Fruit fly (Drosophila melanogaster) whole organism, embryonic: ENCODE measurements around the gene CG5214.
A peak's percentile ranks its signal among the peaks of the same experiment; 100 is the strongest.

Experiments
- Adf1 ChIP-seq: fragments of 200-800 bp; sonication (Bioruptor generic); IDR thresholded peaks from 2 replicates; pipeline ENCODE4 v1.3.6; 2022; ENCODE audit warnings: missing biosample characterization, missing genetic modification characterization
- CG10366 ChIP-seq: fragments of 200-800 bp; sonication (Bioruptor generic); IDR thresholded peaks from 2 replicates; pipeline ENCODE4 v1.3.6; 2022; ENCODE audit warnings: missing biosample characterization, missing genetic modification characterization
- CG10462 ChIP-seq: fragments of 200-800 bp; sonication (Bioruptor generic); optimal IDR thresholded peaks from 2 replicates; lab custom pipeline; 2016; ENCODE audit warnings: missing biosample characterization, missing genetic modification characterization
- CG11560 ChIP-seq: fragments of 200-800 bp; sonication (Bioruptor generic); IDR thresholded peaks from 3 replicates; pipeline ENCODE4 v1.3.6; 2022; ENCODE audit warnings: missing biosample characterization, missing genetic modification characterization
- CG12236 ChIP-seq: fragments of 200-800 bp; sonication (Bioruptor generic); optimal IDR thresholded peaks from 2 replicates; lab custom pipeline; 2016; ENCODE audit warnings: missing biosample characterization, missing genetic modification characterization
- CG12391 ChIP-seq: fragments of 200-800 bp; sonication (Bioruptor generic); optimal IDR thresholded peaks from 3 replicates; lab custom pipeline; 2018; ENCODE audit warnings: missing biosample characterization, mild to moderate bottlenecking, missing genetic modification characterization, moderate library complexity
- CG14441 ChIP-seq: fragments of 200-800 bp; sonication (Bioruptor generic); IDR thresholded peaks from 2 replicates; pipeline ENCODE4 v1.3.6; 2022; ENCODE audit warnings: missing biosample characterization, missing genetic modification characterization
- CG14710 ChIP-seq: fragments of 200-800 bp; sonication (Bioruptor generic); optimal IDR thresholded peaks from 3 replicates; lab custom pipeline; 2019; ENCODE audit warnings: missing biosample characterization, mild to moderate bottlenecking, missing genetic modification characterization, moderate library complexity
- CG14860 ChIP-seq: fragments of 200-800 bp; sonication (Bioruptor generic); IDR thresholded peaks from 3 replicates; pipeline ENCODE4 v1.3.6; 2022; ENCODE audit warnings: missing biosample characterization, missing genetic modification characterization; ENCODE audit not compliant: partially characterized antibody
- CG1647 ChIP-seq: fragments of 200-800 bp; sonication (Bioruptor generic); optimal IDR thresholded peaks from 3 replicates; lab custom pipeline; 2016; ENCODE audit warnings: missing biosample characterization, missing genetic modification characterization
- CG17359 ChIP-seq: fragments of 200-800 bp; sonication (Bioruptor generic); optimal IDR thresholded peaks from 3 replicates; lab custom pipeline; 2018; ENCODE audit warnings: missing biosample characterization, mild to moderate bottlenecking, missing genetic modification characterization, moderate library complexity
- CG17829 ChIP-seq: fragments of 200-800 bp; optimal IDR thresholded peaks from 2 replicates; lab custom pipeline; 2019; ENCODE audit warnings: missing biosample characterization, mild to moderate bottlenecking, missing genetic modification characterization, moderate library complexity
- CG18619 ChIP-seq: fragments of 200-800 bp; sonication (Bioruptor generic); optimal IDR thresholded peaks from 3 replicates; lab custom pipeline; 2017; ENCODE audit warnings: missing biosample characterization, mild to moderate bottlenecking, missing genetic modification characterization
- CG2120 ChIP-seq: fragments of 200-800 bp; sonication (Bioruptor generic); optimal IDR thresholded peaks from 3 replicates; lab custom pipeline; 2016; ENCODE audit warnings: missing biosample characterization, missing genetic modification characterization
- CG2889 ChIP-seq: fragments of 200-800 bp; sonication (Bioruptor generic); IDR thresholded peaks from 3 replicates; pipeline ENCODE4 v1.3.6; 2022; ENCODE audit warnings: missing biosample characterization, missing genetic modification characterization
- CG5180 ChIP-seq: fragments of 200-800 bp; sonication (Bioruptor generic); optimal IDR thresholded peaks from 3 replicates; lab custom pipeline; 2017; ENCODE audit warnings: missing biosample characterization, missing genetic modification characterization, mild to moderate bottlenecking, moderate library complexity, missing genetic modification reagents
- CG6254 ChIP-seq: fragments of 200-800 bp; sonication (Bioruptor generic); optimal IDR thresholded peaks from 3 replicates; lab custom pipeline; 2017; ENCODE audit warnings: mild to moderate bottlenecking, missing biosample characterization, missing genetic modification reagents, missing genetic modification characterization
- CG6683 ChIP-seq: fragments of 200-800 bp; sonication (Bioruptor generic); optimal IDR thresholded peaks from 2 replicates; lab custom pipeline; 2017; ENCODE audit warnings: missing biosample characterization, mild to moderate bottlenecking, missing genetic modification characterization, missing genetic modification reagents
- CG8281 ChIP-seq: fragments of 200-800 bp; sonication (Bioruptor generic); optimal IDR thresholded peaks from 2 replicates; lab custom pipeline; 2018; ENCODE audit warnings: missing biosample characterization, mild to moderate bottlenecking, missing genetic modification characterization, moderate library complexity
- CG8388 ChIP-seq: fragments of 200-800 bp; sonication (Bioruptor generic); optimal IDR thresholded peaks from 2 replicates; lab custom pipeline; 2019; ENCODE audit warnings: missing biosample characterization, mild to moderate bottlenecking, missing genetic modification characterization, moderate library complexity
- CG8478 ChIP-seq: fragments of >200 bp; optimal IDR thresholded peaks from 2 replicates; lab custom pipeline; 2018
- CG8924 ChIP-seq: fragments of 200-800 bp; optimal IDR thresholded peaks from 3 replicates; lab custom pipeline; 2019; ENCODE audit warnings: missing biosample characterization, mild to moderate bottlenecking, missing genetic modification characterization, moderate library complexity
- CkIIα-i1 ChIP-seq: fragments of 200-800 bp; sonication (Bioruptor generic); IDR thresholded peaks from 2 replicates; pipeline ENCODE4 v1.3.6; 2022; ENCODE audit warnings: missing biosample characterization, missing genetic modification characterization
- D19B ChIP-seq: fragments of 200-800 bp; sonication (Bioruptor generic); optimal IDR thresholded peaks from 2 replicates; lab custom pipeline; 2017; ENCODE audit warnings: missing biosample characterization, mild to moderate bottlenecking, missing genetic modification characterization
- HHEX ChIP-seq: fragments of 200-800 bp; sonication (Bioruptor generic); optimal IDR thresholded peaks from 3 replicates; lab custom pipeline; 2017; ENCODE audit warnings: missing biosample characterization, mild to moderate bottlenecking, missing genetic modification characterization, missing genetic modification reagents
- Hand ChIP-seq: fragments of 200-800 bp; sonication (Bioruptor generic); optimal IDR thresholded peaks from 2 replicates; lab custom pipeline; 2017; ENCODE audit warnings: mild to moderate bottlenecking, missing biosample characterization, missing genetic modification reagents, missing genetic modification characterization
- Lim3 ChIP-seq: fragments of 200-800 bp; sonication (Bioruptor generic); IDR thresholded peaks from 2 replicates; pipeline ENCODE4 v1.3.6; 2022; ENCODE audit warnings: missing biosample characterization, missing genetic modification characterization
- NFAT ChIP-seq: fragments of 200-800 bp; sonication (Bioruptor generic); IDR thresholded peaks from 2 replicates; pipeline ENCODE4 v1.3.6; 2022; ENCODE audit warnings: missing biosample characterization, missing genetic modification characterization
- Ravus ChIP-seq: fragments of 200-800 bp; sonication (Bioruptor generic); IDR thresholded peaks from 2 replicates; pipeline ENCODE4 v1.3.6; 2022; ENCODE audit warnings: missing biosample characterization, missing genetic modification characterization
- Rfx ChIP-seq: fragments of 200-800 bp; sonication (Bioruptor generic); IDR thresholded peaks from 2 replicates; pipeline ENCODE4 v1.3.6; 2022; ENCODE audit warnings: missing biosample characterization, missing genetic modification characterization
- Trl ChIP-seq, 3 experiments: fragments of >200 bp in 2 of 3; fragments of 200-800 bp in 1 of 3; sonication (Bioruptor generic) in 1 of 3; optimal IDR thresholded peaks; 2 replicates in 1 of 3; 3 replicates in 2 of 3; lab custom pipeline; 2016 to 2017; ENCODE audit warnings: missing biosample characterization in 1 of 3, missing genetic modification characterization in 1 of 3
- al ChIP-seq: fragments of 200-800 bp; sonication (Bioruptor generic); IDR thresholded peaks from 2 replicates; pipeline ENCODE4 v1.3.6; 2022; ENCODE audit warnings: missing biosample characterization, missing genetic modification characterization
- cato ChIP-seq: fragments of 200-800 bp; sonication (Bioruptor generic); optimal IDR thresholded peaks from 2 replicates; lab custom pipeline; 2016; ENCODE audit warnings: missing biosample characterization, missing genetic modification characterization, borderline replicate concordance
- dysf ChIP-seq: fragments of 200-800 bp; sonication (Bioruptor generic); IDR thresholded peaks from 3 replicates; pipeline ENCODE4 v1.3.6; 2022; ENCODE audit warnings: missing biosample characterization, missing genetic modification characterization
- eyg ChIP-seq: fragments of 200-800 bp; sonication (Bioruptor generic); optimal IDR thresholded peaks from 3 replicates; lab custom pipeline; 2016; ENCODE audit warnings: missing biosample characterization, missing genetic modification characterization
- fu2 ChIP-seq: fragments of 200-800 bp; sonication (Bioruptor generic); optimal IDR thresholded peaks from 2 replicates; lab custom pipeline; 2016; ENCODE audit warnings: missing biosample characterization, missing genetic modification characterization
- jing ChIP-seq: fragments of 200-800 bp; sonication (Bioruptor generic); optimal IDR thresholded peaks from 2 replicates; lab custom pipeline; 2018; ENCODE audit warnings: missing biosample characterization, mild to moderate bottlenecking, missing genetic modification characterization
- klu ChIP-seq: fragments of 200-800 bp; sonication (Bioruptor generic); IDR thresholded peaks from 2 replicates; pipeline ENCODE4 v1.3.6; 2022; ENCODE audit warnings: missing biosample characterization, missing genetic modification characterization
- lab ChIP-seq: fragments of 200-800 bp; sonication (Bioruptor generic); optimal IDR thresholded peaks from 3 replicates; lab custom pipeline; 2017; ENCODE audit warnings: missing biosample characterization, missing genetic modification characterization, mild to moderate bottlenecking, moderate library complexity, missing genetic modification reagents
- lbe ChIP-seq: fragments of 200-800 bp; sonication (Bioruptor generic); optimal IDR thresholded peaks from 2 replicates; lab custom pipeline; 2016; ENCODE audit warnings: missing biosample characterization, mild to moderate bottlenecking, missing genetic modification characterization
- lilli ChIP-seq: fragments of 200-800 bp; sonication (Bioruptor generic); optimal IDR thresholded peaks from 3 replicates; lab custom pipeline; 2016; ENCODE audit warnings: missing biosample characterization, missing genetic modification characterization
- nau ChIP-seq: fragments of 200-800 bp; sonication (Bioruptor generic); optimal IDR thresholded peaks from 3 replicates; lab custom pipeline; 2017; ENCODE audit warnings: missing biosample characterization, mild to moderate bottlenecking, missing genetic modification characterization, missing genetic modification reagents
- oc ChIP-seq: fragments of 200-800 bp; sonication (Bioruptor generic); optimal IDR thresholded peaks from 2 replicates; lab custom pipeline; 2018; ENCODE audit warnings: missing biosample characterization, mild to moderate bottlenecking, missing genetic modification characterization, moderate library complexity
- phol ChIP-seq: fragments of 200-800 bp; sonication (Bioruptor generic); optimal IDR thresholded peaks from 3 replicates; lab custom pipeline; 2018; ENCODE audit warnings: missing biosample characterization, mild to moderate bottlenecking, missing genetic modification characterization, moderate library complexity
- run ChIP-seq: fragments of 200-800 bp; sonication (Bioruptor generic); optimal IDR thresholded peaks from 3 replicates; lab custom pipeline; 2018; ENCODE audit warnings: missing biosample characterization, mild to moderate bottlenecking, missing genetic modification characterization
- ssp ChIP-seq: fragments of 200-800 bp; sonication (Bioruptor generic); IDR thresholded peaks from 2 replicates; pipeline ENCODE4 v1.3.6; 2022; ENCODE audit warnings: missing biosample characterization, missing genetic modification characterization
- tin ChIP-seq: fragments of 200-800 bp; sonication (Bioruptor generic); optimal IDR thresholded peaks from 3 replicates; lab custom pipeline; 2016; ENCODE audit warnings: missing biosample characterization, missing genetic modification characterization
- twi ChIP-seq: fragments of 200-800 bp; optimal IDR thresholded peaks from 2 replicates; lab custom pipeline; 2019; ENCODE audit warnings: missing biosample characterization, mild to moderate bottlenecking, missing genetic modification characterization, moderate library complexity
- vnd ChIP-seq: fragments of 200-800 bp; sonication (Bioruptor generic); IDR thresholded peaks from 3 replicates; pipeline ENCODE4 v1.3.6; 2022; ENCODE audit warnings: missing biosample characterization, missing genetic modification characterization; ENCODE audit not compliant: partially characterized antibody
- zen ChIP-seq: fragments of 200-800 bp; sonication (Bioruptor generic); optimal IDR thresholded peaks from 3 replicates; lab custom pipeline; 2018; ENCODE audit warnings: missing biosample characterization, mild to moderate bottlenecking, missing genetic modification characterization, moderate library complexity

The CG5214 gene

DNA sequence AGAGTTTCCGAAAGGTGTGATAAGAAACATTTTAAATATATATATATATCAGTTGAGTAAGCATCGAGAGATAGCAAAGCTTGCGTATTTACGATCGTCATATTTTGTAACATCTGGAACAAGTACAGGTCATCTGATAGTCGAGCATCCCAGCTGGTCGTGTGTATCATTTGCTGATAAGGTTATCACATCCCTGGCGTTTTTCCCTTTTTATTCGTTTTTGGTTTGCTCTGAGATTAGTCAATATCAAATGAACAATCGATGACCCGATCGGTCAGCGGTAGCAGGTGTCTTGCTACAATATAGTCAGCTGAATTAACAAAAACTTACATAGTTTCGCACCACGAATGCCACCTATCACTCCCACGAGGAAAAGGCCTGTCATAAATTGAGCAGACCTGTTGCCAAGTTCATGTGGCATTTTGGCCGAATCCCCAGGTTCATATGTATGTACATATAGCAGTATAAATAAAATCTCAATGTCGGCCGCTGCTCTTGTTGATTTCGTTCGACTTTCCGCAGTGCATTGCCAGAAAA lies 43.1 kb upstream of the CG5214 start (continued):
- no peak for TF ChIP-seq CG6254 (GFP tag; lab: Kevin White, UChicago)
- no peak for TF ChIP-seq CG8478 (lab: Kevin White, UChicago)
- TF ChIP-seq Ravus (GFP tag; lab: Robert Waterston, UW), result no peak
- TF ChIP-seq twi (tag; lab: Kevin White, UChicago), result no peak
- peak; percentile 16 for TF ChIP-seq nau (GFP tag; lab: Kevin White, UChicago)
- TF ChIP-seq Rfx (GFP tag; lab: Robert Waterston, UW), result peak; percentile 75
- no peak for TF ChIP-seq eyg (GFP tag; lab: Kevin White, UChicago)
- peak; percentile 81 for TF ChIP-seq lbe (GFP tag; lab: Kevin White, UChicago)
- peak; percentile 73 for TF ChIP-seq dysf
- TF ChIP-seq CG18619, result peak; percentile 56
- no peak for TF ChIP-seq CG2889 (GFP tag; lab: Robert Waterston, UW)
- TF ChIP-seq tin (GFP tag; lab: Kevin White, UChicago), result peak; percentile 5
- TF ChIP-seq CG10366 (GFP tag; lab: Robert Waterston, UW), result peak; percentile 67
- peak; percentile 53 for TF ChIP-seq phol (tag; lab: Kevin White, UChicago)
- TF ChIP-seq vnd (GFP tag; lab: Robert Waterston, UW), result no peak
- no peak for TF ChIP-seq jing (GFP tag; lab: Kevin White, UChicago)
- no peak for TF ChIP-seq CkIIα-i1 (GFP tag; lab: Robert Waterston, UW)
- peak; percentile 81 for TF ChIP-seq lab (GFP tag; lab: Kevin White, UChicago)
- TF ChIP-seq CG14860 (GFP tag; lab: Robert Waterston, UW), result no peak
- peak; percentile 55 for TF ChIP-seq CG17359
- peak; percentile 60 for TF ChIP-seq CG12391 (tag; lab: Kevin White, UChicago)
- peak; percentile 2 for TF ChIP-seq CG8281 (tag; lab: Kevin White, UChicago)
- no peak for TF ChIP-seq CG6683 (GFP tag; lab: Kevin White, UChicago)
- no peak for TF ChIP-seq CG5180 (GFP tag; lab: Kevin White, UChicago)
- TF ChIP-seq CG14710 (tag; lab: Kevin White, UChicago), result no peak
- TF ChIP-seq al (GFP tag; lab: Robert Waterston, UW), result peak; percentile 64; the same call in 1 of the 2 replicates
- peak; percentile 19 for TF ChIP-seq oc (tag; lab: Kevin White, UChicago)
- TF ChIP-seq klu (GFP tag; lab: Robert Waterston, UW), result no peak
- TF ChIP-seq fu2, result no peak
- TF ChIP-seq Trl (optimal IDR thresholded peaks at IDR 0.05; lab: Kevin White, UChicago), result no peak
- no peak for TF ChIP-seq Trl (GFP tag; optimal IDR thresholded peaks at IDR 0.05; lab: Kevin White, UChicago)
- no peak for TF ChIP-seq Lim3 (GFP tag; lab: Robert Waterston, UW)
- TF ChIP-seq CG14441 (GFP tag; lab: Robert Waterston, UW), result peak; percentile 75
- TF ChIP-seq CG8924 (tag; lab: Kevin White, UChicago), result peak; percentile 58
- TF ChIP-seq CG12236 (GFP tag; lab: Kevin White, UChicago), result no peak
- no peak for TF ChIP-seq NFAT (GFP tag; lab: Robert Waterston, UW)
- peak; percentile 34; the same call in 1 of the 2 replicates for TF ChIP-seq Adf1 (GFP tag; lab: Robert Waterston, UW)
- no peak for TF ChIP-seq CG10462 (GFP tag; lab: Kevin White, UChicago)
- peak; percentile 100 for TF ChIP-seq D19B (GFP tag; lab: Kevin White, UChicago)
- TF ChIP-seq HHEX (GFP tag; lab: Kevin White, UChicago), result peak; percentile 62
- no peak for TF ChIP-seq CG11560 (tag; lab: Robert Waterston, UW)
- TF ChIP-seq CG8388 (GFP tag; lab: Kevin White, UChicago), result peak; percentile 17
- TF ChIP-seq CG17829 (tag; lab: Kevin White, UChicago), result no peak
- TF ChIP-seq run (tag; lab: Kevin White, UChicago), result no peak
- TF ChIP-seq cato (GFP tag; lab: Kevin White, UChicago), result no peak
- no peak for TF ChIP-seq zen (tag; lab: Kevin White, UChicago)
- peak; percentile 37; the same call in 1 of the 2 replicates for TF ChIP-seq ssp (GFP tag; lab: Robert Waterston, UW)
- TF ChIP-seq CG2120 (GFP tag; lab: Kevin White, UChicago), result peak; percentile 81
- no peak for TF ChIP-seq CG1647 (GFP tag; lab: Kevin White, UChicago)
- peak; percentile 60 for TF ChIP-seq Hand (GFP tag; lab: Kevin White, UChicago)
- peak; percentile 51 for TF ChIP-seq lilli
